Worm (Caenorhabditis elegans) whole organism, midembryonic: ENCODE measurements around the gene irld-21.

Experiments
- T22C8.4 ChIP-seq: fragments of 200-800 bp; sonication (Bioruptor generic); IDR thresholded peaks from 2 replicates; pipeline ENCODE4 v1.3.6; 2022; ENCODE audit warnings: missing genetic modification characterization, missing compliant biosample characterization
- cog-1 ChIP-seq: sonication (generic microtip); optimal IDR thresholded peaks from 2 replicates; lab custom pipeline; 2016; ENCODE audit warnings: missing genetic modification characterization, missing compliant biosample characterization
- flt-1 ChIP-seq: fragments of 200-800 bp; sonication (Bioruptor generic); IDR thresholded peaks from 2 replicates; pipeline ENCODE4 v1.3.6; 2022; ENCODE audit warnings: missing genetic modification characterization, missing compliant biosample characterization
- klf-2 ChIP-seq: fragments of 200-800 bp; sonication (Bioruptor generic); conservative IDR thresholded peaks from 2 replicates; pipeline ENCODE4 v1.3.6; 2022; ENCODE audit warnings: missing genetic modification reagents, missing genetic modification characterization, missing compliant biosample characterization
- med-1 ChIP-seq: sonication (generic microtip); optimal IDR thresholded peaks from 2 replicates; lab custom pipeline; 2017; ENCODE audit warnings: missing genetic modification characterization, mild to moderate bottlenecking, missing compliant biosample characterization, antibody characterized with exemption, missing genetic modification reagents; ENCODE audit not compliant: insufficient read depth
- ref-1 ChIP-seq: fragments of 200-800 bp; sonication (Bioruptor generic); conservative IDR thresholded peaks from 2 replicates; pipeline ENCODE4 v1.3.6; 2022; ENCODE audit warnings: missing genetic modification reagents, missing genetic modification characterization, missing compliant biosample characterization
- tab-1 ChIP-seq: fragments of 200-800 bp; sonication (Bioruptor generic); IDR thresholded peaks from 2 replicates; pipeline ENCODE4 v1.3.6; 2022; ENCODE audit warnings: missing genetic modification characterization, missing compliant biosample characterization
- ztf-23 ChIP-seq: fragments of 200-800 bp; sonication (Bioruptor generic); IDR thresholded peaks from 2 replicates; pipeline ENCODE4 v1.3.6; 2022; ENCODE audit warnings: missing genetic modification reagents, missing genetic modification characterization, missing compliant biosample characterization
- ztf-29 ChIP-seq: fragments of 200-800 bp; sonication (Bioruptor generic); IDR thresholded peaks from 2 replicates; pipeline ENCODE4 v1.3.6; 2022; ENCODE audit warnings: missing genetic modification reagents, missing genetic modification characterization, missing compliant biosample characterization

Gene irld-21

DNA sequence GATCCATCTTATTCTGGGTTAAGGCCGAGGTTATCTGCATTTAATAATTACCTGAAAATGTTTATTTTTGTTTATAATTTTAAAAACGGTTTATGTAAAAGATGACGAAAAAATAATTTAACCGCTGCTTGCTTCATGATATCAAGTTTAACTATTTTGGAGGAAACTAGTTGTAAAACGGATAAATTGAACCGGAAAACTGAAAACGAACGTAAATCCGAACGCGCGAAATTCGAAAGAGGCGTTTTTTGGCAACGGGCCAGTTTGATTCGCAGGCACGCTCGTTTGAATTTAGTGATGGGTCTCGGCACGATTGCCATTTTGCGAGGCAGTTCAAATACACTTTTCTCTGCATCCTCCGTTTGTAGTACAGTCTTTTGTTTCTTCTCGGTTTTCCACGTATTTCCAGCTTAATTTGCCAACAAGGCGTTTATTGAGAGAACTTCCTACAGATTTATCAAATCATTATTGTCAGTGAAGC lies 6.8 kb upstream of the irld-21 start, which contains the start of the genes gtbp-1 and K08F4.3:
Gene gtbp-1 (minus strand): TSS at position 51 of the 481 bp plus-strand sequence.
Gene K08F4.3 (plus strand): TSS at position 352 of the 481 bp plus-strand sequence.
- TF ChIP-seq ref-1 (GFP tag; lab: Robert Waterston, UW) (no peak), tab-1 (no peak), klf-2 (no peak), T22C8.4 (GFP tag; lab: Robert Waterston, UW) (no peak), ztf-23 (GFP tag; lab: Robert Waterston, UW) (peak; percentile 50; the same call in 1 of the 2 replicates)

DNA sequence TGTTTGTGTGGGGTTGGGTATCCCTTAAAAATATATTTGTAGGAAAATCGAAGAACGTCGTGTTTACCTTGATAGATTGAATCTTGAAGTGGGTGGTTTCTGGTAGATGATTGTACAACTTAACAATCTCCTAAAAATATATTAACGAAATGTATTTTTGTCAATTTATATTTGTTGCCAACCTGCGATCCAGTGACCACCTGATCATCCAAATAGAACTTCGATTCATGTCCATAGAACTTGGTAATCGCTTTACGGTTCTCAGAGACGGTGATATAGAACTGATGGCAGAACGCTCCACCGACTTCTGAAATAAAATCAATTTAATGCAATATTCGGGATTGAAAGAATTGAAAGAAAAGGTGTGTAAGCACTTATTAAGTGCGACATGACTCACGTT lies 6.3 kb upstream of the irld-21 start:
- TF ChIP-seq T22C8.4 (GFP tag; lab: Robert Waterston, UW), result no peak
- no peak for TF ChIP-seq ztf-23 (GFP tag; lab: Robert Waterston, UW)
- no peak for TF ChIP-seq ztf-29 (GFP tag; lab: Robert Waterston, UW)
- TF ChIP-seq tab-1, result no peak
- TF ChIP-seq ref-1 (GFP tag; lab: Robert Waterston, UW), result no peak

DNA sequence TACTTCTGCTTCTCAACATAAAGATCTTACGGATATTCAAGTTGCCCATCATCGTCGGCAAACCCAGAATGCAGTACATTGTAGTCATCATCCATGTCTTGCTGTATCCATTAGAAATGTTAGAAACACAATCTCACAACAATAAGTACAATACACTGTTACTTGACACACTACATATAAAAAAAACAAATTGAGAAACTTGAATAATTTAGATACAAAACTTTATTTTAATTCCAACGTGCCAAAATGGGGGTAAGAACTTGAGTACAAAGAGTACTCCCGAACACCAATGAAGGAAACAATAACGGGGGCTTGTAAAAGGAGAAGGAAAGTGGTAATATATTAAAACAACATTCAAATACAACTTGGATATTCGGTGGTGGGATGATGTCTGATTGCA lies 4.4 kb upstream of the irld-21 start, which contains the start of gene ctf-18:
Gene ctf-18 (minus strand): TSS at position 101 of the 400 bp plus-strand sequence.
- no peak for TF ChIP-seq T22C8.4 (GFP tag; lab: Robert Waterston, UW)
- no peak for TF ChIP-seq cog-1 (tag; lab: Kevin White, UChicago)
- TF ChIP-seq ztf-23 (GFP tag; lab: Robert Waterston, UW), result no peak
- TF ChIP-seq tab-1, result no peak
- TF ChIP-seq ztf-29 (GFP tag; lab: Robert Waterston, UW), result no peak
- TF ChIP-seq med-1, result no peak
- TF ChIP-seq flt-1, result no peak
- no peak for TF ChIP-seq klf-2
- TF ChIP-seq ref-1 (GFP tag; lab: Robert Waterston, UW), result no peak

DNA sequence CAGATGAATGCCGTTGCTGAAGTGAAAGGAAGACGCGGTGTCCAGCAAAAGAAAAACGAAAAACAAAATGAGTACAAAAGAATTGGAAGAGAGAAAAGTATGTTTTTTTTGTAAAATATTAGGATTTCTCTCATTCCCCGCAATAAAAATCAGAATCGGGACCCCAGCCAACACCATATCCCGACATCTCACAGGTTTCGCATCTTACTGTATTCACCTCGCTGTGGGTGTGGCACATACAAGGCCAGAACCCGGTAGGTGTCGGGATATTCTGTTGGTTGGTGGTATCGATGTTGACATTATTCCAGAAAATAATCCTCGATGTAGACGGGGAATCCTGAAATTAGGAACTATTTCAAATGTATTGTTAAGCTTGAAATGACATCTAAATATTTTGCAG lies 5.3 kb downstream of the irld-21 start:
- TF ChIP-seq klf-2 (no peak), flt-1 (no peak)

DNA sequence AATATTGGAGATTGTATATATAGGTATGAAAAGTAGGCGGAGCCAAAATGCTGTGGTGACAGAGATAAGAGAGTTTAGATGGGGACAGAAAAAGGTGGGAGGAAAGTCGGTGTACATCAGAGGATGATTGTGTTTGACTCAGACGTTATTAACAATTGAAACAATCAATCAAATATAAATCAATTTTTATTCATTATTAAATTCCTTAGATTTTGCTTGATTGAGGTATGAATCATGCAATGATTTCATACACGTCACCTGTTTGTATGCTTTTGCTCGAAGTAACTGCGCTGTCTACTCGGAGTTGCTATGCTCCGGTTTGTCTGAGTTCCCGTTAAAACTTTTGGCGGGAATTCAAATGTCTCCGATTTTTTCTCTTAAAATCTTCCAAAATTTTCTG lies 7.0 kb downstream of the irld-21 start, which contains the start of gene C04G2.10:
Gene C04G2.10 (plus strand): TSS at position 301 of the 400 bp plus-strand sequence.
- TF ChIP-seq ref-1 (GFP tag; lab: Robert Waterston, UW) (no peak), T22C8.4 (GFP tag; lab: Robert Waterston, UW) (no peak), med-1 (no peak), flt-1 (no peak), klf-2 (no peak), cog-1 (tag; lab: Kevin White, UChicago) (no peak), ztf-29 (GFP tag; lab: Robert Waterston, UW) (no peak), tab-1 (no peak), ztf-23 (GFP tag; lab: Robert Waterston, UW) (no peak)

DNA sequence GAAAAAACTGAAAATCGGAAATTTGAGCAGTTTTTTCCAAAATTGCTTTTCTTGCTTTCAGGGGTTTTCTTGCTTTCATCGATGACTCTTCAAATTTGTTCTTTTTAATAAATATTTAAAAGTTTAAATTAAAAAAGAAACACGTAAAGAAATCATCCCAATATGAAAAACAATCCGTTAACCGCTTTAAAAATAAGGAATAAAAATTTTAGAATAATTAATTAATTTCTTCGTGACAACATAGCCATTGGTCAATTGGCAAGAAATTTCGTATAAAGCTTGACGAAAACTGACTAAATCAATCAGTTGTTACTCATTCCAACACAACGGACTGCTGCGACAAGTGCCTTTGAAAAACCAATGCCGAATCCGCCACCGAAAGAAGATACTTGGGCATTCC lies 9.5 kb downstream of the irld-21 start, which contains the start of gene nsph-3.2:
Gene nsph-3.2 (plus strand): TSS at position 301 of the 400 bp plus-strand sequence.
- TF ChIP-seq flt-1 (no peak), T22C8.4 (GFP tag; lab: Robert Waterston, UW) (no peak), ztf-29 (GFP tag; lab: Robert Waterston, UW) (no peak), tab-1 (no peak), cog-1 (tag; lab: Kevin White, UChicago) (no peak), klf-2 (no peak), med-1 (no peak), ztf-23 (GFP tag; lab: Robert Waterston, UW) (no peak), ref-1 (GFP tag; lab: Robert Waterston, UW) (no peak)

DNA sequence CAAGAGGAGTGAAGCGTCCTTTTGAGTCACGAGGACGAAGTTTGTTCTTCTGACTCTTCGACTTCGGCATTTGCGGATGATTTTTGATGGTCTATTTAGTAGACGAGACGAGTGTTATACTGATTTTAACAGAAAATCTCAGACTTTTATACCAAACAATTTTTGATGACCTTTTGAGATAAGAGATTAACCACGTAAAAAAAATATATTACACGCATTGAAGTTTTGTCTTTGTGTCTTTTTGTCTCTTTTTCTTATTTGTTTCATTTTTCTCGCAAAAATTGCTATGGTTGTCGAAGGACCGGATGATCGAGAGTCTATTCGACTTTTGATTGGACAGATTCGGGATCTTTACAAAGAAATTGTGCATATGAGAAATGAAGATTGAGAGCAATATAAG lies 10.7 kb downstream of the irld-21 start, which contains the start of gene spch-1:
Gene spch-1 (minus strand): TSS at position 101 of the 400 bp plus-strand sequence.
- TF ChIP-seq tab-1 (no peak), med-1 (no peak), klf-2 (no peak), T22C8.4 (GFP tag; lab: Robert Waterston, UW) (no peak), ref-1 (GFP tag; lab: Robert Waterston, UW) (no peak), ztf-23 (GFP tag; lab: Robert Waterston, UW) (no peak), cog-1 (tag; lab: Kevin White, UChicago) (no peak), flt-1 (no peak), ztf-29 (GFP tag; lab: Robert Waterston, UW) (no peak)

DNA sequence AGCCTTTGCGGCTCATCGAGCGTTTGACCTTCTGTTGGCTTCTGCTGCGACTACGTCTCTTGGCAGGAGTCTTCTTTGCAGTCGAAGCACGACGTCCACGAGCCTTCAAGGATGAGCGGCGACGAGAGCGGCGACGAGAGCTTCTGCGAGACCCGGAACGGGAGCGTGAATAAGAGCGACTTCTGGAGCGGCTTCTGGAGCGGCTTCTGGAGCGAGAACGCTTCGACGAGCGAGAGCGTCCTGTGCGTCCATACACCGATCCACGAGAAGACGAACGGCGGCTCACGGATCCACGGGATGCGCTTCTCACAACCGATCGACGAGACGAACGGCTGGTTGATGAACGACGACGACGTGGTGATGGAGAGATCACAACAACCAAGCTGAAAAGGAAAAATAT lies 11.2 kb downstream of the irld-21 start:
- TF ChIP-seq ztf-29 (GFP tag; lab: Robert Waterston, UW) (no peak), cog-1 (tag; lab: Kevin White, UChicago) (no peak), tab-1 (no peak), ztf-23 (GFP tag; lab: Robert Waterston, UW) (no peak), T22C8.4 (GFP tag; lab: Robert Waterston, UW) (no peak), flt-1 (no peak), klf-2 (no peak), ref-1 (GFP tag; lab: Robert Waterston, UW) (no peak), med-1 (no peak)

DNA sequence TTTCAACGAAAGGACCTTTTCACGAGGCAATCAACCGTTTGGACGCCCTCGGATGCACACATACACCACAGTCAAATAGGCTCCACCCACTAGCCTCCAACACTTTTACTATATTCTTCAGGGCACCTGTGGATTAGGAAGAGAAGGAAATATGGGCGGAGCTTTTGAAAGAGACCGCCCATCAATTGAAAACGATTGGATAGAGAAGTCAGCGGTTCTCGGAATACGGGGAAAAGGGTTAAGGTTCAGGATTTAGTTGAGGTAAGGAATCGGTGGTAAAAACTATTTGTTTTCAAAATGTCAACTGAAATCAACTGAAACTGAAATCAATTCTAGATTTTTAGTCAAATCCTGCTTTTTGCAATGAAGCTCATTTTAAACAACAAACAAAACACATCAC lies 11.7 kb downstream of the irld-21 start, which contains the start of gene egl-38:
Gene egl-38 (minus strand): TSS at position 101 of the 400 bp plus-strand sequence.
- TF ChIP-seq T22C8.4 (GFP tag; lab: Robert Waterston, UW) (no peak), cog-1 (tag; lab: Kevin White, UChicago) (no peak), flt-1 (no peak), med-1 (no peak), klf-2 (no peak), ztf-23 (GFP tag; lab: Robert Waterston, UW) (no peak), ref-1 (GFP tag; lab: Robert Waterston, UW) (no peak), tab-1 (no peak), ztf-29 (GFP tag; lab: Robert Waterston, UW) (no peak)

DNA sequence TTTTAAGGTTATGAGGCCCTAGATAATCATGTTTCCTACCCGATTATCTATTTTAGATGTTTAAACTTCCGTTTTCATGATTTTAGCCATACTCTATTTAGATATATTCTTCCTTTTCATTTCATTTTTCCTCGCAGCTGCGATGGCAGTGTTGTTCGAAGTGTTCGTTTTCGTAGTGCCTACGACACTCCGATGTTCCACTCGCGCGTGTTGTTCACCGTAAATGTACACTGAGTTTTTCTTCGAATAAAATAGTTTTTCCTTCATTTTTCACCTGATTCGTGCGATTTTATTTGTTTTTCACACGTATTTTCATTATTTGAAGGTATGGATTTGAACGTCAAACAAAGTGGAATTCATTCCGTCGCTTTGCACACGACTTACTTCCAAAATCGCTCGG lies 25.2 kb downstream of the irld-21 start, which contains the start of gene dis-3:
Gene dis-3 (plus strand): TSS at position 322 of the 400 bp plus-strand sequence.
- TF ChIP-seq T22C8.4 (GFP tag; lab: Robert Waterston, UW), result no peak
- no peak for TF ChIP-seq ref-1 (GFP tag; lab: Robert Waterston, UW)
- no peak for TF ChIP-seq flt-1
- TF ChIP-seq med-1, result no peak
- TF ChIP-seq ztf-29 (GFP tag; lab: Robert Waterston, UW), result no peak
- TF ChIP-seq cog-1 (tag; lab: Kevin White, UChicago), result no peak
- TF ChIP-seq klf-2, result no peak
- TF ChIP-seq tab-1, result no peak
- no peak for TF ChIP-seq ztf-23 (GFP tag; lab: Robert Waterston, UW)
